Fruit fly (Drosophila melanogaster) whole organism, prepupa: ENCODE data around the gene CG2104.

Experiments used
- Blimp-1 ChIP-seq: fragments of 200-800 bp; sonication (Bioruptor generic); optimal IDR thresholded peaks from 3 replicates; lab custom pipeline; 2017; ENCODE audit warnings: missing biosample characterization, missing genetic modification characterization, mild to moderate bottlenecking, moderate library complexity, missing genetic modification reagents
- CG10631 ChIP-seq: fragments of 200-800 bp; sonication (Bioruptor generic); optimal IDR thresholded peaks from 2 replicates; lab custom pipeline; 2016; ENCODE audit warnings: missing biosample characterization, missing genetic modification characterization
- CG10669 ChIP-seq: fragments of 200-800 bp; sonication (Bioruptor generic); optimal IDR thresholded peaks from 3 replicates; lab custom pipeline; 2018; ENCODE audit warnings: missing biosample characterization, mild to moderate bottlenecking, missing genetic modification characterization, moderate library complexity
- CG11294 ChIP-seq: fragments of 200-800 bp; sonication (Bioruptor generic); IDR thresholded peaks from 2 replicates; pipeline ENCODE4 v1.3.6; 2022; ENCODE audit warnings: missing biosample characterization, missing genetic modification characterization
- CG11762 ChIP-seq: fragments of 200-800 bp; sonication (Bioruptor generic); optimal IDR thresholded peaks from 3 replicates; lab custom pipeline; 2016; ENCODE audit warnings: missing biosample characterization, missing genetic modification characterization; ENCODE audit not compliant: insufficient read depth
- CG11902 ChIP-seq: fragments of 200-800 bp; sonication (Bioruptor generic); optimal IDR thresholded peaks from 3 replicates; lab custom pipeline; 2016; ENCODE audit warnings: missing biosample characterization, missing genetic modification characterization
- CG15336 ChIP-seq: fragments of 200-800 bp; sonication (Bioruptor generic); IDR thresholded peaks from 2 replicates; pipeline ENCODE4 v1.3.6; 2022; ENCODE audit warnings: missing biosample characterization, missing genetic modification characterization
- CG1621 ChIP-seq: fragments of 200-800 bp; sonication (Bioruptor generic); optimal IDR thresholded peaks from 3 replicates; lab custom pipeline; 2018; ENCODE audit warnings: missing biosample characterization, mild to moderate bottlenecking, missing genetic modification characterization
- CG16779 ChIP-seq: fragments of 200-800 bp; sonication (Bioruptor generic); optimal IDR thresholded peaks from 3 replicates; lab custom pipeline; 2017; ENCODE audit warnings: missing biosample characterization, mild to moderate bottlenecking, missing genetic modification characterization
- CG31627 ChIP-seq: fragments of 200-800 bp; sonication (Bioruptor generic); optimal IDR thresholded peaks from 3 replicates; lab custom pipeline; 2016; ENCODE audit warnings: missing biosample characterization, missing genetic modification characterization
- CG32006 ChIP-seq: fragments of 200-800 bp; sonication (Bioruptor generic); optimal IDR thresholded peaks from 3 replicates; lab custom pipeline; 2017; ENCODE audit warnings: missing biosample characterization, mild to moderate bottlenecking, missing genetic modification characterization
- CG3919 ChIP-seq: fragments of 200-800 bp; sonication (Bioruptor generic); optimal IDR thresholded peaks from 3 replicates; lab custom pipeline; 2016; ENCODE audit warnings: missing biosample characterization, missing genetic modification characterization
- CG4318 ChIP-seq: fragments of 200-800 bp; sonication (Bioruptor generic); optimal IDR thresholded peaks from 3 replicates; lab custom pipeline; 2017; ENCODE audit warnings: missing biosample characterization, mild to moderate bottlenecking, missing genetic modification characterization
- CG6276 ChIP-seq: fragments of 200-800 bp; sonication (Bioruptor generic); optimal IDR thresholded peaks from 2 replicates; lab custom pipeline; 2017; ENCODE audit warnings: missing biosample characterization, mild to moderate bottlenecking, missing genetic modification characterization
- CG6792 ChIP-seq: fragments of 200-800 bp; sonication (Bioruptor generic); optimal IDR thresholded peaks from 3 replicates; lab custom pipeline; 2016; ENCODE audit warnings: missing biosample characterization, missing genetic modification characterization
- CG6808 ChIP-seq: fragments of 200-800 bp; sonication (Bioruptor generic); optimal IDR thresholded peaks from 3 replicates; lab custom pipeline; 2017; ENCODE audit warnings: missing biosample characterization, missing genetic modification characterization, mild to moderate bottlenecking, moderate library complexity, missing genetic modification reagents
- CG6854 ChIP-seq: fragments of 200-800 bp; sonication (Bioruptor generic); optimal IDR thresholded peaks from 2 replicates; lab custom pipeline; 2017; ENCODE audit warnings: missing biosample characterization, mild to moderate bottlenecking, missing genetic modification characterization
- CG7368 ChIP-seq: fragments of 200-800 bp; sonication (Bioruptor generic); optimal IDR thresholded peaks from 3 replicates; lab custom pipeline; 2016; ENCODE audit warnings: missing biosample characterization, missing genetic modification characterization
- CG8119 ChIP-seq: fragments of 200-800 bp; sonication (Bioruptor generic); IDR thresholded peaks from 3 replicates; pipeline ENCODE4 v1.3.6; 2022; ENCODE audit warnings: missing biosample characterization, missing genetic modification characterization
- CG8319 ChIP-seq: fragments of 200-800 bp; sonication (Bioruptor generic); optimal IDR thresholded peaks from 3 replicates; lab custom pipeline; 2016; ENCODE audit warnings: missing biosample characterization, missing genetic modification characterization
- CG8632 ChIP-seq: fragments of 200-800 bp; sonication (Bioruptor generic); optimal IDR thresholded peaks from 3 replicates; lab custom pipeline; 2016; ENCODE audit warnings: missing biosample characterization, missing genetic modification characterization
- CG9139 ChIP-seq: fragments of 200-800 bp; sonication (Bioruptor generic); optimal IDR thresholded peaks from 3 replicates; lab custom pipeline; 2017; ENCODE audit warnings: missing biosample characterization, mild to moderate bottlenecking, missing genetic modification characterization
- Eip75B ChIP-seq: fragments of 200-800 bp; sonication (Bioruptor generic); optimal IDR thresholded peaks from 3 replicates; lab custom pipeline; 2016; ENCODE audit warnings: missing biosample characterization, missing genetic modification characterization
- Eip78C ChIP-seq: fragments of 200-800 bp; sonication (Bioruptor generic); peaks from one replicate; lab custom pipeline; 2016; ENCODE audit warnings: missing biosample characterization, missing genetic modification characterization
- Eip93F ChIP-seq: fragments of 200-800 bp; sonication (Bioruptor generic); optimal IDR thresholded peaks from 2 replicates; lab custom pipeline; 2016; ENCODE audit warnings: missing biosample characterization, mild to moderate bottlenecking, missing genetic modification characterization
- Ets21C ChIP-seq: fragments of 200-800 bp; sonication (Bioruptor generic); optimal IDR thresholded peaks from 3 replicates; lab custom pipeline; 2016; ENCODE audit warnings: missing biosample characterization, missing genetic modification characterization
- Ets96B ChIP-seq: fragments of 200-800 bp; optimal IDR thresholded peaks from 2 replicates; lab custom pipeline; 2019; ENCODE audit warnings: missing biosample characterization, mild to moderate bottlenecking, missing genetic modification characterization, moderate library complexity
- Gug ChIP-seq: fragments of 200-800 bp; sonication (Bioruptor generic); IDR thresholded peaks from 2 replicates; pipeline ENCODE4 v1.3.6; 2022; ENCODE audit warnings: missing biosample characterization, missing genetic modification characterization
- Hr38 ChIP-seq: sonication (Bioruptor generic); optimal IDR thresholded peaks from 2 replicates; lab custom pipeline; 2016; ENCODE audit warnings: missing biosample characterization, missing genetic modification characterization
- Hr39 ChIP-seq: fragments of 200-800 bp; sonication (Bioruptor generic); optimal IDR thresholded peaks from 2 replicates; lab custom pipeline; 2016; ENCODE audit warnings: missing biosample characterization, missing genetic modification characterization
- Lpt ChIP-seq: fragments of 200-800 bp; sonication (Bioruptor generic); optimal IDR thresholded peaks from 3 replicates; lab custom pipeline; 2016; ENCODE audit warnings: missing biosample characterization, missing genetic modification characterization
- Met ChIP-seq: fragments of 200-800 bp; sonication (Bioruptor generic); optimal IDR thresholded peaks from 3 replicates; lab custom pipeline; 2016; ENCODE audit warnings: missing biosample characterization, missing genetic modification characterization
- OdsH ChIP-seq: fragments of 200-800 bp; sonication (Bioruptor generic); optimal IDR thresholded peaks from 3 replicates; lab custom pipeline; 2016; ENCODE audit warnings: missing biosample characterization, missing genetic modification characterization
- Smox ChIP-seq: fragments of 200-800 bp; sonication (Bioruptor generic); optimal IDR thresholded peaks from 3 replicates; lab custom pipeline; 2016; ENCODE audit warnings: missing biosample characterization, missing genetic modification characterization
- Sox102F ChIP-seq: fragments of 200-800 bp; sonication (Bioruptor generic); optimal IDR thresholded peaks from 2 replicates; lab custom pipeline; 2016; ENCODE audit warnings: missing biosample characterization, mild to moderate bottlenecking, missing genetic modification characterization
- Sox14 ChIP-seq: fragments of 200-800 bp; sonication (Bioruptor generic); optimal IDR thresholded peaks from 3 replicates; lab custom pipeline; 2016; ENCODE audit warnings: missing biosample characterization, missing genetic modification characterization
- Sox15 ChIP-seq: fragments of 200-800 bp; sonication (Bioruptor generic); optimal IDR thresholded peaks from 3 replicates; lab custom pipeline; 2016; ENCODE audit warnings: missing biosample characterization, missing genetic modification characterization
- achi ChIP-seq: fragments of 200-800 bp; sonication (Bioruptor generic); optimal IDR thresholded peaks from 3 replicates; lab custom pipeline; 2016; ENCODE audit warnings: missing biosample characterization, missing genetic modification characterization
- acj6 ChIP-seq: fragments of 200-800 bp; sonication (Bioruptor generic); optimal IDR thresholded peaks from 3 replicates; lab custom pipeline; 2016; ENCODE audit warnings: missing biosample characterization, missing genetic modification characterization
- eg ChIP-seq: fragments of 200-800 bp; sonication (Bioruptor generic); IDR thresholded peaks from 3 replicates; pipeline ENCODE4 v1.3.6; 2022; ENCODE audit warnings: missing biosample characterization, missing genetic modification characterization
- esn ChIP-seq: fragments of 200-800 bp; sonication (Bioruptor generic); optimal IDR thresholded peaks from 2 replicates; lab custom pipeline; 2016; ENCODE audit warnings: missing biosample characterization, mild to moderate bottlenecking, missing genetic modification characterization, moderate library complexity
- fd59A ChIP-seq: fragments of 200-800 bp; sonication (Bioruptor generic); optimal IDR thresholded peaks from 2 replicates; lab custom pipeline; 2017; ENCODE audit warnings: missing biosample characterization, mild to moderate bottlenecking, missing genetic modification characterization, missing genetic modification reagents
- fd85E ChIP-seq: fragments of 200-800 bp; sonication (Bioruptor generic); optimal IDR thresholded peaks from 3 replicates; lab custom pipeline; 2016; ENCODE audit warnings: missing biosample characterization, missing genetic modification characterization
- fkh ChIP-seq: fragments of 200-800 bp; sonication (Bioruptor generic); optimal IDR thresholded peaks from 3 replicates; lab custom pipeline; 2017; ENCODE audit warnings: missing biosample characterization, mild to moderate bottlenecking, missing genetic modification characterization, moderate library complexity
- lz ChIP-seq: fragments of 200-800 bp; sonication (Bioruptor generic); optimal IDR thresholded peaks from 3 replicates; lab custom pipeline; 2016; ENCODE audit warnings: missing biosample characterization, missing genetic modification characterization
- net ChIP-seq: fragments of 200-800 bp; sonication (Bioruptor generic); optimal IDR thresholded peaks from 3 replicates; lab custom pipeline; 2016; ENCODE audit warnings: missing biosample characterization, missing genetic modification characterization
- pdm3 ChIP-seq: fragments of 200-800 bp; sonication (Bioruptor generic); optimal IDR thresholded peaks from 3 replicates; lab custom pipeline; 2016; ENCODE audit warnings: missing biosample characterization, missing genetic modification characterization
- salr ChIP-seq, 2 experiments: fragments of 200-800 bp; sonication (Bioruptor generic); optimal IDR thresholded peaks; 3 replicates each; lab custom pipeline; 2016 to 2018; ENCODE audit warnings: missing biosample characterization in 2 of 2, missing genetic modification characterization in 2 of 2, mild to moderate bottlenecking in 1 of 2
- ss ChIP-seq, 2 experiments: fragments of 200-800 bp; sonication (Bioruptor generic); optimal IDR thresholded peaks; 2 replicates in 1 of 2; 3 replicates in 1 of 2; lab custom pipeline; 2017 to 2018; ENCODE audit warnings: mild to moderate bottlenecking in 2 of 2, missing biosample characterization in 2 of 2, missing genetic modification characterization in 2 of 2, moderate library complexity in 1 of 2
- topi ChIP-seq: fragments of 200-800 bp; sonication (Bioruptor generic); optimal IDR thresholded peaks from 3 replicates; lab custom pipeline; 2016; ENCODE audit warnings: missing biosample characterization, missing genetic modification characterization
- vri ChIP-seq: fragments of 200-800 bp; sonication (Bioruptor generic); optimal IDR thresholded peaks from 3 replicates; lab custom pipeline; 2016; ENCODE audit warnings: missing biosample characterization, mild to moderate bottlenecking, missing genetic modification characterization

CG2104 gene

DNA sequence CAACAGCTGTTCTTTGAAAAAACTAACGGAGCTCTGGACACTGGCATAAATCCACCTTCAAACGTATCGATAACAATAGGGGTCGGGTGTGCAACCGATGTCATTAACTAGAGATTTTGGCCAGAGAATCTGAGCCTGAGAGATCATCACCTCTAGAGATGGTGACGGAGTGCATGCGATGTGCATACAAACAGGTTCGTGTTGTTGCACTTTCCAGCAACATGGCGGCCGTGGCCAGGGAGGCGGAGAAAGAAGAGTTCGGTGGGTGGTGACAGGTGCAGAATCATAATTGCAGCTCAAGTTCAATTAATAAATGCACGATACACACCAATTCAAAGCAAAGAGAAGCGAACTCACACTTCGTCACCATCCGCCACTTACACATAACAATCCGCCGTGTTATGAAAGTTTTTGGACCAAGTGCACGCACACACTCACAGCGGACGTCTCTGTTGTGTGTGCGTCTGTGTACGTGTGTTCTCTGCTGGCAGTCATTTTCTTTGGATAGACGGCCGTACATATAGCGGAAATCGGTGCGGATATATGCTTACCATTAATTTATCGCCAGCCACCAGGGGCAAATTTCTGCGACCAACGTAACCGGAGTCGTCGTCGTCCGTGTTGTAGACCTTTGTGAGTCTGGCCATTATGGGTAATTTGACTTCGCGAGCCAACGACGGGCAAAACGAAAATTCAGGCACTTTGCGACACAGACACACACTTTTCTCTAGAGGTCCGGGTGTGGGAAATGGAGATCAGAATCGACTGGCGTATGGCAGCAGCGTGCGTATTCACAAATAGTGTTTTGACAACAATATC lies 33.9 kb downstream of the CG2104 start:
- TF ChIP-seq acj6 (GFP tag; lab: Kevin White, UChicago), result no peak
- TF ChIP-seq Ets96B (tag; lab: Kevin White, UChicago), result no peak
- TF ChIP-seq Sox102F (GFP tag; lab: Kevin White, UChicago), result no peak
- TF ChIP-seq CG6808 (GFP tag; lab: Kevin White, UChicago), result no peak
- no peak for TF ChIP-seq eg
- no peak for TF ChIP-seq CG10631 (GFP tag; lab: Kevin White, UChicago)
- peak; percentile 36; the same call in 1 of the 2 replicates for TF ChIP-seq CG15336 (GFP tag; lab: Robert Waterston, UW)
- no peak for TF ChIP-seq topi (GFP tag; lab: Kevin White, UChicago)
- TF ChIP-seq Gug (GFP tag; lab: Robert Waterston, UW), result no peak
- TF ChIP-seq Eip93F (GFP tag; lab: Kevin White, UChicago), result no peak
- no peak for TF ChIP-seq CG4318 (GFP tag; lab: Kevin White, UChicago)
- peak; percentile 77 for TF ChIP-seq Eip78C (GFP tag; lab: Kevin White, UChicago)
- peak; percentile 14 for TF ChIP-seq CG6792
- no peak for TF ChIP-seq Sox15 (GFP tag; lab: Kevin White, UChicago)
- no peak for TF ChIP-seq CG8632 (GFP tag; lab: Kevin White, UChicago)
- TF ChIP-seq Met, result no peak
- no peak for TF ChIP-seq CG10669
- TF ChIP-seq OdsH (GFP tag; lab: Kevin White, UChicago), result no peak
- TF ChIP-seq Lpt, result no peak
- TF ChIP-seq achi, result peak; percentile 2
- no peak for TF ChIP-seq CG6276 (GFP tag; lab: Kevin White, UChicago)
- no peak for TF ChIP-seq Smox (GFP tag; lab: Kevin White, UChicago)
- TF ChIP-seq CG9139 (GFP tag; lab: Kevin White, UChicago), result no peak
- TF ChIP-seq Eip75B (GFP tag; lab: Kevin White, UChicago), result peak; percentile 25
- no peak for TF ChIP-seq CG11294 (GFP tag; lab: Robert Waterston, UW)
- TF ChIP-seq fkh (GFP tag; lab: Kevin White, UChicago), result no peak
- no peak for TF ChIP-seq salr (GFP tag; optimal IDR thresholded peaks at IDR 0.05; lab: Kevin White, UChicago)
- TF ChIP-seq net (GFP tag; lab: Kevin White, UChicago), result peak; percentile 27
- TF ChIP-seq Ets21C (GFP tag; lab: Kevin White, UChicago), result no peak
- TF ChIP-seq CG11902, result no peak
- TF ChIP-seq vri (GFP tag; lab: Kevin White, UChicago), result peak; percentile 55
- TF ChIP-seq Hr38 (GFP tag; lab: Kevin White, UChicago), result no peak
- no peak for TF ChIP-seq CG31627
- TF ChIP-seq CG16779, result no peak
- TF ChIP-seq Blimp-1, result no peak
- TF ChIP-seq CG1621 (tag; lab: Kevin White, UChicago), result peak; percentile 55
- TF ChIP-seq CG6854 (GFP tag; lab: Kevin White, UChicago), result no peak
- TF ChIP-seq CG8119, result peak; percentile 19; the same call in 1 of the 3 replicates
- no peak for TF ChIP-seq CG7368 (GFP tag; lab: Kevin White, UChicago)
- TF ChIP-seq esn, result peak; percentile 16
- TF ChIP-seq fd59A, result no peak
- TF ChIP-seq Sox14 (GFP tag; lab: Kevin White, UChicago), result no peak
- TF ChIP-seq CG32006 (GFP tag; lab: Kevin White, UChicago), result no peak
- TF ChIP-seq CG8319 (GFP tag; lab: Kevin White, UChicago), result no peak
- TF ChIP-seq ss (GFP tag; optimal IDR thresholded peaks at IDR 0.05; lab: Kevin White, UChicago), result no peak
- no peak for TF ChIP-seq CG3919
- TF ChIP-seq lz (GFP tag; lab: Kevin White, UChicago), result no peak
- TF ChIP-seq fd85E (GFP tag; lab: Kevin White, UChicago), result no peak
- TF ChIP-seq pdm3, result no peak
- no peak for TF ChIP-seq Hr39
- no peak for TF ChIP-seq CG11762
